Worm (Caenorhabditis elegans) whole organism, young adult: Measurements from ENCODE around the gene enu-3.5.

Experiments used
- B0019.2 ChIP-seq: fragments of 200-800 bp; sonication (Bioruptor generic); conservative IDR thresholded peaks from 2 replicates; pipeline ENCODE4 v1.3.6; 2022; ENCODE audit warnings: missing genetic modification reagents, missing genetic modification characterization, missing compliant biosample characterization
- C17E4.6 ChIP-seq: fragments of 200-800 bp; sonication (Bioruptor generic); IDR thresholded peaks from 2 replicates; pipeline ENCODE4 v1.3.6; 2022; ENCODE audit warnings: missing genetic modification reagents, missing genetic modification characterization, missing compliant biosample characterization
- F10E7.11 ChIP-seq: sonication (generic microtip); optimal IDR thresholded peaks from 2 replicates; lab custom pipeline; 2017; ENCODE audit warnings: mild to moderate bottlenecking, missing genetic modification characterization, moderate library complexity, missing compliant biosample characterization
- F39B2.1 ChIP-seq: fragments of 200-800 bp; sonication (Bioruptor generic); IDR thresholded peaks from 2 replicates; pipeline ENCODE4 v1.3.6; 2022; ENCODE audit warnings: missing genetic modification reagents, missing genetic modification characterization, missing compliant biosample characterization
- F52B5.7 ChIP-seq: sonication (generic microtip); optimal IDR thresholded peaks from 2 replicates; lab custom pipeline; 2016; ENCODE audit warnings: mild to moderate bottlenecking, missing genetic modification characterization, missing compliant biosample characterization
- F57A8.1 ChIP-seq: fragments of 200-800 bp; sonication (Bioruptor generic); optimal IDR thresholded peaks from 2 replicates; lab custom pipeline; 2018; ENCODE audit warnings: mild to moderate bottlenecking, missing genetic modification characterization, moderate library complexity, missing compliant biosample characterization
- K11D2.4 ChIP-seq: fragments of 200-800 bp; sonication (Bioruptor generic); IDR thresholded peaks from 2 replicates; pipeline ENCODE4 v1.3.6; 2022; ENCODE audit warnings: missing genetic modification reagents, missing genetic modification characterization, missing compliant biosample characterization
- T26A5.8 ChIP-seq: sonication (generic microtip); optimal IDR thresholded peaks from 2 replicates; lab custom pipeline; 2016; ENCODE audit warnings: missing genetic modification characterization, missing compliant biosample characterization
- Y53F4B.3 ChIP-seq: fragments of 200-800 bp; sonication (Bioruptor generic); IDR thresholded peaks from 2 replicates; pipeline ENCODE4 v1.3.6; 2022; ENCODE audit warnings: missing genetic modification reagents, missing genetic modification characterization, missing compliant biosample characterization
- Y53G8AR.9 ChIP-seq: fragments of 200-800 bp; sonication (Bioruptor generic); conservative IDR thresholded peaks from 2 replicates; pipeline ENCODE4 v1.3.6; 2022; ENCODE audit warnings: missing genetic modification reagents, missing genetic modification characterization, missing compliant biosample characterization
- Y67H2A.10 ChIP-seq: fragments of 200-800 bp; sonication (Bioruptor generic); conservative IDR thresholded peaks from 2 replicates; pipeline ENCODE4 v1.3.6; 2022; ENCODE audit warnings: missing genetic modification reagents, missing genetic modification characterization, missing compliant biosample characterization
- ZK185.1 ChIP-seq: sonication (generic microtip); optimal IDR thresholded peaks from 2 replicates; lab custom pipeline; 2016; ENCODE audit warnings: mild to moderate bottlenecking, missing genetic modification characterization, missing compliant biosample characterization; ENCODE audit not compliant: poor library complexity, severe bottlenecking
- athp-1 ChIP-seq: sonication (generic microtip); optimal IDR thresholded peaks from 2 replicates; lab custom pipeline; 2017; ENCODE audit warnings: mild to moderate bottlenecking, missing genetic modification characterization, missing compliant biosample characterization
- attf-3 ChIP-seq: fragments of 200-800 bp; sonication (Bioruptor generic); conservative IDR thresholded peaks from 2 replicates; pipeline ENCODE4 v1.3.6; 2022; ENCODE audit warnings: missing genetic modification reagents, missing genetic modification characterization, missing compliant biosample characterization
- bed-2 ChIP-seq: fragments of 200-800 bp; sonication (Bioruptor generic); IDR thresholded peaks from 2 replicates; pipeline ENCODE4 v1.3.6; 2022; ENCODE audit warnings: missing genetic modification reagents, missing genetic modification characterization, missing compliant biosample characterization
- cebp-2 ChIP-seq: fragments of 200-800 bp; sonication (Bioruptor generic); IDR thresholded peaks from 2 replicates; pipeline ENCODE4 v1.3.6; 2022; ENCODE audit warnings: missing genetic modification characterization, missing compliant biosample characterization
- ceh-27 ChIP-seq: fragments of 200-800 bp; sonication (Bioruptor generic); optimal IDR thresholded peaks from 2 replicates; lab custom pipeline; 2018; ENCODE audit warnings: mild to moderate bottlenecking, missing genetic modification characterization, moderate library complexity, missing compliant biosample characterization
- ceh-58 ChIP-seq: fragments of 200-800 bp; sonication (Bioruptor generic); IDR thresholded peaks from 2 replicates; pipeline ENCODE4 v1.3.6; 2022; ENCODE audit warnings: missing genetic modification characterization, missing compliant biosample characterization
- die-1 ChIP-seq: sonication (generic microtip); optimal IDR thresholded peaks from 2 replicates; lab custom pipeline; 2016; ENCODE audit warnings: missing genotype, mild to moderate bottlenecking, missing genetic modification characterization, missing compliant biosample characterization
- dpff-1 ChIP-seq: sonication (generic microtip); optimal IDR thresholded peaks from 2 replicates; lab custom pipeline; 2017; ENCODE audit warnings: mild to moderate bottlenecking, missing genetic modification characterization, missing compliant biosample characterization
- egrh-3 ChIP-seq: fragments of 200-800 bp; sonication (Bioruptor generic); IDR thresholded peaks from 2 replicates; pipeline ENCODE4 v1.3.6; 2022; ENCODE audit warnings: missing genetic modification reagents, missing genetic modification characterization, missing compliant biosample characterization
- hlh-12 ChIP-seq: sonication (generic microtip); optimal IDR thresholded peaks from 2 replicates; lab custom pipeline; 2016; ENCODE audit warnings: missing genetic modification characterization, missing compliant biosample characterization
- let-607 ChIP-seq, 2 experiments: fragments of 200-800 bp in 1 of 2; sonication (Bioruptor generic) in 1 of 2; sonication (generic microtip) in 1 of 2; optimal IDR thresholded peaks; 2 replicates each; lab custom pipeline; 2016 to 2018; ENCODE audit warnings: mild to moderate bottlenecking in 2 of 2, missing compliant biosample characterization in 2 of 2, missing genetic modification characterization in 2 of 2, moderate library complexity in 2 of 2, missing genotype in 1 of 2
- lin-54 ChIP-seq: fragments of 200-800 bp; sonication (Bioruptor generic); optimal IDR thresholded peaks from 2 replicates; lab custom pipeline; 2018; ENCODE audit warnings: mild to moderate bottlenecking, missing genetic modification characterization, missing compliant biosample characterization
- lir-1 ChIP-seq: fragments of 200-800 bp; sonication (Bioruptor generic); conservative IDR thresholded peaks from 2 replicates; pipeline ENCODE4 v1.3.6; 2022; ENCODE audit warnings: missing genetic modification reagents, missing genetic modification characterization, missing compliant biosample characterization
- lsl-1 ChIP-seq: fragments of 200-800 bp; sonication (Bioruptor generic); optimal IDR thresholded peaks from 2 replicates; lab custom pipeline; 2018; ENCODE audit warnings: mild to moderate bottlenecking, missing genetic modification characterization, moderate library complexity, missing compliant biosample characterization
- madf-10 ChIP-seq: sonication (generic microtip); optimal IDR thresholded peaks from 2 replicates; lab custom pipeline; 2016; ENCODE audit warnings: mild to moderate bottlenecking, missing genetic modification characterization, missing compliant biosample characterization
- madf-8 ChIP-seq: fragments of 200-800 bp; sonication (Bioruptor generic); conservative IDR thresholded peaks from 2 replicates; pipeline ENCODE4 v1.3.6; 2022; ENCODE audit warnings: missing genetic modification reagents, missing genetic modification characterization, missing compliant biosample characterization
- mes-4 ChIP-seq: sonication (generic microtip); optimal IDR thresholded peaks from 2 replicates; lab custom pipeline; 2016; ENCODE audit warnings: missing genotype, missing genetic modification characterization, missing compliant biosample characterization
- mxl-1 ChIP-seq: sonication (generic microtip); optimal IDR thresholded peaks from 2 replicates; lab custom pipeline; 2016; ENCODE audit warnings: missing genetic modification characterization, missing compliant biosample characterization
- nfyb-1 ChIP-seq: fragments of 200-800 bp; sonication (Bioruptor generic); IDR thresholded peaks from 2 replicates; pipeline ENCODE4 v1.3.6; 2022; ENCODE audit warnings: missing genetic modification reagents, missing genetic modification characterization, missing compliant biosample characterization
- nhr-27 ChIP-seq: fragments of 200-800 bp; sonication (Bioruptor generic); optimal IDR thresholded peaks from 2 replicates; lab custom pipeline; 2018; ENCODE audit warnings: mild to moderate bottlenecking, missing genetic modification characterization, moderate library complexity, missing compliant biosample characterization
- nhr-80 ChIP-seq: sonication (generic microtip); optimal IDR thresholded peaks from 2 replicates; lab custom pipeline; 2016; ENCODE audit warnings: missing genetic modification characterization, missing compliant biosample characterization
- nhr-90 ChIP-seq: sonication (generic microtip); optimal IDR thresholded peaks from 2 replicates; lab custom pipeline; 2016; ENCODE audit warnings: missing genotype, mild to moderate bottlenecking, missing genetic modification characterization, missing compliant biosample characterization
- pbrm-1 ChIP-seq: fragments of 200-800 bp; sonication (Bioruptor generic); IDR thresholded peaks from 2 replicates; pipeline ENCODE4 v1.3.6; 2022; ENCODE audit warnings: missing genetic modification reagents, missing genetic modification characterization, missing compliant biosample characterization
- pha-4 ChIP-seq: fragments of 150-350 bp; sonication (generic microtip); optimal IDR thresholded peaks from 2 replicates; lab custom pipeline; 2014; ENCODE audit warnings: missing biosample characterization, missing genetic modification reagents, missing genetic modification characterization
- repo-1 ChIP-seq: sonication (generic microtip); optimal IDR thresholded peaks from 2 replicates; lab custom pipeline; 2017; ENCODE audit warnings: mild to moderate bottlenecking, missing genetic modification characterization, missing compliant biosample characterization
- rpc-1 ChIP-seq, 2 experiments: fragments of 150-350 bp in 1 of 2; sonication (generic microtip) in 1 of 2; optimal IDR thresholded peaks; 2 replicates each; lab custom pipeline; 2014 to 2018; ENCODE audit warnings: missing biosample characterization in 1 of 2, missing genetic modification characterization in 1 of 2, missing genetic modification reagents in 1 of 2, missing genotype in 1 of 2
- snpc-3.4 ChIP-seq: sonication (generic microtip); optimal IDR thresholded peaks from 2 replicates; lab custom pipeline; 2017; ENCODE audit warnings: missing genetic modification characterization, mild to moderate bottlenecking, missing compliant biosample characterization, antibody characterized with exemption, moderate library complexity, missing genotype, missing genetic modification reagents
- snpc-4 ChIP-seq, 5 experiments: fragments of 150-350 bp in 1 of 5; sonication (generic microtip) in 4 of 5; optimal IDR thresholded peaks; 2 replicates each; lab custom pipeline; 2014 to 2018; ENCODE audit warnings: missing genetic modification characterization in 5 of 5, missing biosample characterization in 3 of 5, antibody characterized with exemption in 2 of 5, mild to moderate bottlenecking in 2 of 5, missing compliant biosample characterization in 2 of 5, missing genotype in 2 of 5, moderate library complexity in 2 of 5, missing genetic modification reagents in 1 of 5
- sptf-2 ChIP-seq: fragments of 200-800 bp; sonication (Bioruptor generic); optimal IDR thresholded peaks from 2 replicates; lab custom pipeline; 2018; ENCODE audit warnings: mild to moderate bottlenecking, missing genetic modification characterization, missing compliant biosample characterization
- tbp1 ChIP-seq: fragments of 200-800 bp; sonication (Bioruptor generic); optimal IDR thresholded peaks from 2 replicates; lab custom pipeline; 2018; ENCODE audit warnings: mild to moderate bottlenecking, missing genetic modification characterization, missing compliant biosample characterization
- tlf-1 ChIP-seq: fragments of 200-800 bp; sonication (Bioruptor generic); optimal IDR thresholded peaks from 2 replicates; lab custom pipeline; 2018; ENCODE audit warnings: mild to moderate bottlenecking, missing genetic modification characterization, missing compliant biosample characterization
- unc-62 ChIP-seq: fragments of 150-350 bp; optimal IDR thresholded peaks from 2 replicates; lab custom pipeline; 2014; ENCODE audit warnings: missing biosample characterization, missing genetic modification reagents, missing genetic modification characterization
- xnd-1 ChIP-seq: sonication (generic microtip); optimal IDR thresholded peaks from 2 replicates; lab custom pipeline; 2016; ENCODE audit warnings: missing genotype, missing genetic modification reagents, missing genetic modification characterization, missing compliant biosample characterization
- zim-3 ChIP-seq: sonication (generic microtip); optimal IDR thresholded peaks from 2 replicates; lab custom pipeline; 2017; ENCODE audit warnings: mild to moderate bottlenecking, missing genetic modification characterization, moderate library complexity, missing compliant biosample characterization

Gene enu-3.5

ce11 chrIII:12904987-12905541, 27.1 kb downstream of the enu-3.5 start, which contains the start of gene cox-5A (continued):
- TF ChIP-seq cebp-2 (GFP tag; lab: Robert Waterston, UW) (0 out of 2 replicates have a peak, but pooled peaks have one; percentile 50), nfyb-1 (GFP tag; lab: Robert Waterston, UW) (peak; percentile 99), F10E7.11 (peak; percentile 90), unc-62 (GFP tag; lab: Kevin White, UChicago) (peak; percentile 68), F57A8.1 (GFP tag; lab: Kevin White, UChicago) (no peak), rpc-1 (optimal IDR thresholded peaks at IDR 0.05; lab: Kevin White, UChicago) (peak; percentile 38), rpc-1 (tag; optimal IDR thresholded peaks at IDR 0.05; lab: Kevin White, UChicago) (no peak), F52B5.7 (tag; lab: Kevin White, UChicago) (peak; percentile 88), repo-1 (tag; lab: Kevin White, UChicago) (peak; percentile 99), Y53F4B.3 (GFP tag; lab: Robert Waterston, UW) (peak; percentile 47; the same call in 1 of the 2 replicates), let-607 (tag; optimal IDR thresholded peaks at IDR 0.05; lab: Kevin White, UChicago) (peak; percentile 90 to 95), nhr-27 (tag; lab: Kevin White, UChicago) (peak; percentile 63), mes-4 (tag; lab: Kevin White, UChicago) (peak; percentile 20), C17E4.6 (GFP tag; lab: Robert Waterston, UW) (peak; percentile 96), Y67H2A.10 (GFP tag; lab: Robert Waterston, UW) (peak; percentile 90), ceh-58 (GFP tag; lab: Robert Waterston, UW) (peak; percentile 78; the same call in 1 of the 2 replicates), T26A5.8 (peak; percentile 71), snpc-3.4 (tag; lab: Kevin White, UChicago) (peak; percentile 98), hlh-12 (no peak), pbrm-1 (GFP tag; lab: Robert Waterston, UW) (peak; percentile 99), ZK185.1 (tag; lab: Kevin White, UChicago) (peak; percentile 98), K11D2.4 (GFP tag; lab: Robert Waterston, UW) (peak; percentile 98), mxl-1 (tag; lab: Kevin White, UChicago) (no peak), B0019.2 (GFP tag; lab: Robert Waterston, UW) (peak; percentile 87), zim-3 (tag; lab: Kevin White, UChicago) (peak; percentile 81), lsl-1 (GFP tag; lab: Kevin White, UChicago) (peak; percentile 99), athp-1 (peak; percentile 98), ceh-27 (GFP tag; lab: Kevin White, UChicago) (peak; percentile 99), dpff-1 (tag; lab: Kevin White, UChicago) (peak; percentile 92), tlf-1 (GFP tag; lab: Kevin White, UChicago) (peak; percentile 99), madf-10 (tag; lab: Kevin White, UChicago) (peak; percentile 95), sptf-2 (GFP tag; lab: Kevin White, UChicago) (peak; percentile 47), die-1 (tag; lab: Kevin White, UChicago) (peak; percentile 62)
- TF ChIP-seq, all 124 proteins: peak for 109

DNA sequence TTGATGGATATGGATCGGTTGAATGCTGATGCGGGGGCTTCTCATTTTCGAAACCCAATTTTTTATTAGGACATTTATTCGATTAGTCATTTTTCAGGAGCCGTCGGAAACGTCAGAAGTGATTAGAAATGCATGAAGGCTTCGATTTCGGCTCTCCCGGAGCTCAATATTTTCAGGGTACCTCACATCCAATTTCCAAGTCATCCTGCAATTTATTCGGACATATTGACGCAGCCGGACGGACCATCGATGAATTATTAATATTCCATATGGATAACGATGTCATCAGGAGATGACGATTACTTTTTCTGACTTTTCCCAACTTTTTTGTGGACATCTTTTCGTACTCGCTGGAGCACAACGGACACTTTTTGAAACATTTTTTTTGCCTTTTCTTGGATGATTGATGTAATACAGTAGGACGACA, 28.6 kb downstream of the enu-3.5 start:
- TF ChIP-seq xnd-1 (peak; percentile 12), repo-1 (tag; lab: Kevin White, UChicago) (peak; percentile 75), Y53G8AR.9 (GFP tag; lab: Robert Waterston, UW) (peak; percentile 77), nhr-90 (peak; percentile 55), attf-3 (GFP tag; lab: Robert Waterston, UW) (no peak), lir-1 (no peak), bed-2 (GFP tag; lab: Robert Waterston, UW) (no peak), die-1 (tag; lab: Kevin White, UChicago) (peak; percentile 38), lin-54 (GFP tag; lab: Kevin White, UChicago) (peak; percentile 46), nhr-80 (no peak), madf-10 (tag; lab: Kevin White, UChicago) (peak; percentile 19), pha-4 (no peak), madf-8 (GFP tag; lab: Robert Waterston, UW) (0 out of 2 replicates have a peak, but pooled peaks have one; percentile 11), F39B2.1 (GFP tag; lab: Robert Waterston, UW) (peak; percentile 64; the same call in 1 of the 2 replicates), Y67H2A.10 (GFP tag; lab: Robert Waterston, UW) (no peak), egrh-3 (no peak), tbp1 (no peak), snpc-4 (GFP tag; optimal IDR thresholded peaks at IDR 0.05; lab: Kevin White, UChicago) (no peak), snpc-4 (tag; optimal IDR thresholded peaks at IDR 0.05; lab: Kevin White, UChicago) (peak in 2 of 4 experiments; percentile 36 to 42)
